Worm (Caenorhabditis elegans): Measurements from ENCODE around the gene F09G8.7.

F09G8.7 gene

ce11 chrIII:8305304-8305703 is 37.1 kb upstream of the F09G8.7 start:
- TF ChIP-seq ztf-1 (GFP tag; conservative IDR thresholded peaks at IDR 0.05) (no peak), C34F6.9 (tag; optimal IDR thresholded peaks at IDR 0.05) (no peak), blmp-1 (tag; optimal IDR thresholded peaks at IDR 0.05; ENCODE audit: insufficient read depth) (no peak), crh-2 (tag; optimal IDR thresholded peaks at IDR 0.05) (no peak), nhr-77 (tag; optimal IDR thresholded peaks at IDR 0.05) (no peak), nhr-12 (tag; optimal IDR thresholded peaks at IDR 0.05) (no peak), nhr-11 (tag; optimal IDR thresholded peaks at IDR 0.05) (no peak), dmd-4 (tag; optimal IDR thresholded peaks at IDR 0.05) (no peak), gmeb-1 (tag; optimal IDR thresholded peaks at IDR 0.05) (no peak), lin-13 (GFP tag; optimal IDR thresholded peaks at IDR 0.05) (no peak), nhr-23 (tag; optimal IDR thresholded peaks at IDR 0.05) (no peak), nhr-237 (tag; optimal IDR thresholded peaks at IDR 0.05) (no peak)

- TF ChIP-seq ceh-16 (tag; optimal IDR thresholded peaks at IDR 0.05) (no peak), elt-1 (tag; optimal IDR thresholded peaks at IDR 0.05) (no peak), nhr-21 (tag; optimal IDR thresholded peaks at IDR 0.05) (no peak)
Observed at ce11 chrIII:8303440-8303839, 35.3 kb upstream of the F09G8.7 start.

ce11 chrIII:8300860-8301396 is 32.8 kb upstream of the F09G8.7 start:
- TF ChIP-seq nhr-237 (tag; optimal IDR thresholded peaks at IDR 0.05) = no peak
- no peak for TF ChIP-seq nhr-12 (tag; optimal IDR thresholded peaks at IDR 0.05)
- no peak for TF ChIP-seq nhr-10 (tag; optimal IDR thresholded peaks at IDR 0.05)
- TF ChIP-seq elt-3 (tag; optimal IDR thresholded peaks at IDR 0.05) = no peak

- TF ChIP-seq lsy-2 (tag; optimal IDR thresholded peaks at IDR 0.05) (no peak), fos-1 (tag; optimal IDR thresholded peaks at IDR 0.05) (peak; percentile 59), nhr-23 (tag; optimal IDR thresholded peaks at IDR 0.05) (no peak), lin-11 (tag; optimal IDR thresholded peaks at IDR 0.05) (no peak), peb-1 (tag; optimal IDR thresholded peaks at IDR 0.05) (no peak)
Observed at ce11 chrIII:8299734-8300133, 31.6 kb upstream of the F09G8.7 start.

ce11 chrIII:8299078-8299587 is 31.0 kb upstream of the F09G8.7 start:
- TF ChIP-seq nhr-237 (tag; optimal IDR thresholded peaks at IDR 0.05) (no peak), nhr-129 (tag; optimal IDR thresholded peaks at IDR 0.05) (no peak), ceh-82 (tag; optimal IDR thresholded peaks at IDR 0.05) (no peak), mbf-1 (tag; optimal IDR thresholded peaks at IDR 0.05) (no peak), ztf-1 (GFP tag; conservative IDR thresholded peaks at IDR 0.05) (no peak), lin-39 (tag; optimal IDR thresholded peaks at IDR 0.05) (no peak), peb-1 (tag; optimal IDR thresholded peaks at IDR 0.05) (no peak), nhr-10 (tag; optimal IDR thresholded peaks at IDR 0.05) (no peak), C34F6.9 (tag; optimal IDR thresholded peaks at IDR 0.05) (no peak)

- TF ChIP-seq fos-1 (tag; optimal IDR thresholded peaks at IDR 0.05) = peak; percentile 24
- TF ChIP-seq lin-11 (tag; optimal IDR thresholded peaks at IDR 0.05) = no peak
Observed at ce11 chrIII:8298216-8298920, 30.2 kb upstream of the F09G8.7 start.

ce11 chrIII:8293260-8293659 is 25.1 kb upstream of the F09G8.7 start:
- TF ChIP-seq blmp-1 (tag; optimal IDR thresholded peaks at IDR 0.05; ENCODE audit: insufficient read depth) (no peak), fos-1 (tag; optimal IDR thresholded peaks at IDR 0.05) (peak; percentile 56), aly-2 (tag; optimal IDR thresholded peaks at IDR 0.05) (no peak), gmeb-1 (tag; optimal IDR thresholded peaks at IDR 0.05) (no peak)
